Worm (Caenorhabditis elegans): ENCODE measurements around the gene ctns-1.

The ctns-1 gene

ce11 chrII:8104998-8105397 lies 31.7 kb downstream of the ctns-1 start, which contains the start of gene sfxn-5:
Gene sfxn-5 (minus strand): TSS chrII:8105052.
- TF ChIP-seq klf-2 (GFP tag; conservative IDR thresholded peaks at IDR 0.05) = no peak
- no peak for TF ChIP-seq med-1 (GFP tag; optimal IDR thresholded peaks at IDR 0.05; ENCODE audit: insufficient read depth)
- no peak for TF ChIP-seq ztf-23 (GFP tag; IDR thresholded peaks at IDR 0.05)
- TF ChIP-seq ref-1 (GFP tag; conservative IDR thresholded peaks at IDR 0.05) = no peak
- no peak for TF ChIP-seq flt-1 (GFP tag; IDR thresholded peaks at IDR 0.05)
- TF ChIP-seq ztf-29 (GFP tag; IDR thresholded peaks at IDR 0.05) = no peak
- TF ChIP-seq tab-1 (GFP tag; IDR thresholded peaks at IDR 0.05) = no peak
- TF ChIP-seq cog-1 (tag; optimal IDR thresholded peaks at IDR 0.05) = no peak
- no peak for TF ChIP-seq T22C8.4 (GFP tag; IDR thresholded peaks at IDR 0.05)

ce11 chrII:8102041-8102440 lies 34.7 kb downstream of the ctns-1 start, which contains the start of gene sre-2:
Gene sre-2 (minus strand): TSS chrII:8102141.
- TF ChIP-seq med-1 (GFP tag; optimal IDR thresholded peaks at IDR 0.05; ENCODE audit: insufficient read depth) (no peak), cog-1 (tag; optimal IDR thresholded peaks at IDR 0.05) (no peak), ref-1 (GFP tag; conservative IDR thresholded peaks at IDR 0.05) (no peak), T22C8.4 (GFP tag; IDR thresholded peaks at IDR 0.05) (no peak), ztf-23 (GFP tag; IDR thresholded peaks at IDR 0.05) (no peak), ztf-29 (GFP tag; IDR thresholded peaks at IDR 0.05) (no peak), tab-1 (GFP tag; IDR thresholded peaks at IDR 0.05) (no peak), flt-1 (GFP tag; IDR thresholded peaks at IDR 0.05) (no peak)

- no peak for TF ChIP-seq tab-1 (GFP tag; IDR thresholded peaks at IDR 0.05)
- TF ChIP-seq ztf-23 (GFP tag; IDR thresholded peaks at IDR 0.05) = no peak
- no peak for TF ChIP-seq med-1 (GFP tag; optimal IDR thresholded peaks at IDR 0.05; ENCODE audit: insufficient read depth)
- no peak for TF ChIP-seq ref-1 (GFP tag; conservative IDR thresholded peaks at IDR 0.05)
- no peak for TF ChIP-seq cog-1 (tag; optimal IDR thresholded peaks at IDR 0.05)
- TF ChIP-seq flt-1 (GFP tag; IDR thresholded peaks at IDR 0.05) = no peak
- no peak for TF ChIP-seq T22C8.4 (GFP tag; IDR thresholded peaks at IDR 0.05)
- TF ChIP-seq klf-2 (GFP tag; conservative IDR thresholded peaks at IDR 0.05) = no peak
These were observed 37.4 kb downstream of the ctns-1 start for ce11 chrII:8099212-8099784.

ce11 chrII:8093914-8094313 lies 42.8 kb downstream of the ctns-1 start:
- TF ChIP-seq cog-1 (tag; optimal IDR thresholded peaks at IDR 0.05) (no peak), med-1 (GFP tag; optimal IDR thresholded peaks at IDR 0.05; ENCODE audit: insufficient read depth) (no peak), klf-2 (GFP tag; conservative IDR thresholded peaks at IDR 0.05) (no peak), ref-1 (GFP tag; conservative IDR thresholded peaks at IDR 0.05) (no peak), T22C8.4 (GFP tag; IDR thresholded peaks at IDR 0.05) (no peak), ztf-29 (GFP tag; IDR thresholded peaks at IDR 0.05) (no peak), ztf-23 (GFP tag; IDR thresholded peaks at IDR 0.05) (no peak), tab-1 (GFP tag; IDR thresholded peaks at IDR 0.05) (no peak), flt-1 (GFP tag; IDR thresholded peaks at IDR 0.05) (no peak)

- TF ChIP-seq cog-1 (tag; optimal IDR thresholded peaks at IDR 0.05) (no peak), tab-1 (GFP tag; IDR thresholded peaks at IDR 0.05) (no peak), klf-2 (GFP tag; conservative IDR thresholded peaks at IDR 0.05) (no peak), ref-1 (GFP tag; conservative IDR thresholded peaks at IDR 0.05) (no peak), med-1 (GFP tag; optimal IDR thresholded peaks at IDR 0.05; ENCODE audit: insufficient read depth) (no peak), ztf-23 (GFP tag; IDR thresholded peaks at IDR 0.05) (no peak), ztf-29 (GFP tag; IDR thresholded peaks at IDR 0.05) (no peak), T22C8.4 (GFP tag; IDR thresholded peaks at IDR 0.05) (no peak), flt-1 (GFP tag; IDR thresholded peaks at IDR 0.05) (no peak)
These were observed 43.4 kb downstream of the ctns-1 start for ce11 chrII:8093283-8093682.

- TF ChIP-seq ztf-29 (GFP tag; IDR thresholded peaks at IDR 0.05) (no peak), ztf-23 (GFP tag; IDR thresholded peaks at IDR 0.05) (no peak), klf-2 (GFP tag; conservative IDR thresholded peaks at IDR 0.05) (no peak), T22C8.4 (GFP tag; IDR thresholded peaks at IDR 0.05) (no peak), ref-1 (GFP tag; conservative IDR thresholded peaks at IDR 0.05) (no peak), med-1 (GFP tag; optimal IDR thresholded peaks at IDR 0.05; ENCODE audit: insufficient read depth) (no peak)
These were observed 44.2 kb downstream of the ctns-1 start, which contains the start of gene ltd-1 for ce11 chrII:8092537-8092936. Gene ltd-1 (minus strand): TSS chrII:8092754.

ce11 chrII:8091528-8091927 lies 45.2 kb downstream of the ctns-1 start:
- TF ChIP-seq cog-1 (tag; optimal IDR thresholded peaks at IDR 0.05) = no peak
- no peak for TF ChIP-seq ztf-23 (GFP tag; IDR thresholded peaks at IDR 0.05)
- no peak for TF ChIP-seq flt-1 (GFP tag; IDR thresholded peaks at IDR 0.05)
- TF ChIP-seq med-1 (GFP tag; optimal IDR thresholded peaks at IDR 0.05; ENCODE audit: insufficient read depth) = no peak

ce11 chrII:8086803-8087202 lies 49.9 kb downstream of the ctns-1 start, which contains the start of gene K02C4.3:
Gene K02C4.3 (minus strand): TSS chrII:8086853.
- no peak for TF ChIP-seq ref-1 (GFP tag; conservative IDR thresholded peaks at IDR 0.05)
- no peak for TF ChIP-seq tab-1 (GFP tag; IDR thresholded peaks at IDR 0.05)
- no peak for TF ChIP-seq cog-1 (tag; optimal IDR thresholded peaks at IDR 0.05)
- TF ChIP-seq T22C8.4 (GFP tag; IDR thresholded peaks at IDR 0.05) = no peak

Measured in whole organism, midembryonic.